Worm (Caenorhabditis elegans): Measurements from ENCODE around the gene cbd-1.

DNA sequence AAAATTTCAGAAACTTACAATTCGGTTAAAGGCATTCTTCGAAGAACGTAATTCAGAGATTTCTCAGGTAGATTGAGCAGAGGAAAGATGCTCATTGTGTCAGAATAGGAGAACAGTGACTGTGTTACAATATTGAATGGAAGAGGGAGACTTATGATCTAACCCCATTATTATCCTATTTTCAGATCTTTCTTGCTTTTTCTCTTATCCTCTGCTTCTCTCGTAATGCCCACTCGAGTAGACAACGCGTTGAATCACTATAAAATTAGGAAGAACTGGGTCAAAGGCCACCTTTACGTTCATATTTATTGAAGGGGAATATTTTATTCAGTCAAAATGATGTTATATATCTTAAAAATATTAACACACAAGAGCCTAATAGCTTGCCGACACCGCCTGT is 6.5 kb downstream of the cbd-1 start, which contains the start of gene fbxb-76:
- TF ChIP-seq snpc-4 (tag; optimal IDR thresholded peaks at IDR 0.05) (no peak), unc-62 (GFP tag; optimal IDR thresholded peaks at IDR 0.05 in 1 of 2) (no peak), unc-62 (tag; optimal IDR thresholded peaks at IDR 0.05) (no peak), rbr-2 (tag; optimal IDR thresholded peaks at IDR 0.05) (no peak), daf-16 (GFP tag; optimal IDR thresholded peaks at IDR 0.05) (no peak), daf-16 (tag; optimal IDR thresholded peaks at IDR 0.05) (no peak), zag-1 (tag; optimal IDR thresholded peaks at IDR 0.05) (no peak), mdl-1 (tag; optimal IDR thresholded peaks at IDR 0.05) (no peak)
